Fruit fly (Drosophila melanogaster): ENCODE data around the gene CG6026.

CG6026 gene

DNA sequence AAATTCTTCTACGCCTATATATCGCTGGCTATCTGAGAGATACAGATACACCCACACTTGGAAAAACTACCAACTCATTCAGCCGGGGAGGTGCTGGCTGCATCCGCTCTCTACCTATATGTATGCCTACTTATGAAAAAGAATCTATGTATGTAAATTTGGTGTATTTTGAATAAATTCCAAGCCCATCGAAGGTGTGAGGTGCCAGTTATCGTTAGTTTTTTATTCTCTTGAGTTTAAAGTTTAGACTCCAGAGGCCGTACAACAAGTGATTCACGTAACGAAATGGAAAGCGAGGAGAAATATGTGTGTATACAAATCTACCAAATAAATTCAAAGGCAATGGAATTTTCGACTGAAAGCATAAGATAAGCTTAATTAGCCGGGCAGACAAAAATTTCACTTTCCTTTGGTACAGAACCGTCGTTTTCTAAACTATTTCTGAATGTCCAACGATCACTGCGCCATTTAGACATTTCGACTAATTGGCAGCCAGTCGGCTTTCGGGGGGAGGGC is 58.5 kb downstream of the CG6026 start (continued):
- TF ChIP-seq gfzf (GFP tag; optimal IDR thresholded peaks at IDR 0.05) (no peak), z (GFP tag; IDR thresholded peaks at IDR 0.05) (no peak), trem (tag; optimal IDR thresholded peaks at IDR 0.05) (no peak), eve (GFP tag; optimal IDR thresholded peaks at IDR 0.05) (peak in 1 of 2 experiments; percentile 72), CG11504 (tag; optimal IDR thresholded peaks at IDR 0.05) (no peak), ewg (GFP tag; optimal IDR thresholded peaks at IDR 0.05) (no peak), psq (GFP tag; optimal IDR thresholded peaks at IDR 0.05) (no peak), shn (GFP tag; optimal IDR thresholded peaks at IDR 0.05) (no peak), CG7963 (GFP tag; IDR thresholded peaks at IDR 0.05; ENCODE audit: partially characterized antibody) (no peak), CG10654 (GFP tag; optimal IDR thresholded peaks at IDR 0.05) (no peak), CG11398 (GFP tag; optimal IDR thresholded peaks at IDR 0.05) (no peak), fru (optimal IDR thresholded peaks at IDR 0.05) (no peak), Deaf1 (tag; optimal IDR thresholded peaks at IDR 0.05) (no peak), odd (GFP tag; optimal IDR thresholded peaks at IDR 0.05) (no peak), CG18619 (GFP tag; optimal IDR thresholded peaks at IDR 0.05) (no peak), jumu (GFP tag; optimal IDR thresholded peaks at IDR 0.05) (no peak), slou (GFP tag; optimal IDR thresholded peaks at IDR 0.05) (no peak), tio (GFP tag; optimal IDR thresholded peaks at IDR 0.05) (no peak), CG12155 (GFP tag; optimal IDR thresholded peaks at IDR 0.05) (no peak), klu (GFP tag; IDR thresholded peaks at IDR 0.05) (no peak), vfl (GFP tag; optimal IDR thresholded peaks at IDR 0.05) (no peak), CG12769 (tag; optimal IDR thresholded peaks at IDR 0.05) (peak; percentile 13), kni (GFP tag; optimal IDR thresholded peaks at IDR 0.05) (peak; percentile 83), ssp (GFP tag; IDR thresholded peaks at IDR 0.05) (no peak), abd-A (tag; optimal IDR thresholded peaks at IDR 0.05) (peak; percentile 38), vvl (GFP tag; IDR thresholded peaks at IDR 0.05) (peak; percentile 55; the same call in 1 of the 2 replicates), cg (GFP tag; optimal IDR thresholded peaks at IDR 0.05) (peak; percentile 42), dmrt99B (tag; optimal IDR thresholded peaks at IDR 0.05) (no peak), NC2β (GFP tag; optimal IDR thresholded peaks at IDR 0.05) (no peak), btn (GFP tag; optimal IDR thresholded peaks at IDR 0.05) (no peak), CG10979 (tag; optimal IDR thresholded peaks at IDR 0.05) (no peak), CG14441 (GFP tag; IDR thresholded peaks at IDR 0.05) (no peak), CG2120 (GFP tag; optimal IDR thresholded peaks at IDR 0.05) (no peak), oc (tag; optimal IDR thresholded peaks at IDR 0.05) (no peak), gro (GFP tag; optimal IDR thresholded peaks at IDR 0.05) (no peak), CG4617 (GFP tag; optimal IDR thresholded peaks at IDR 0.05; ENCODE audit: borderline replicate concordance) (no peak), sens (GFP tag) (peak; percentile 48), Pdp1 (GFP tag; optimal IDR thresholded peaks at IDR 0.05) (peak in 1 of 2 experiments; percentile 40), Oli (tag; optimal IDR thresholded peaks at IDR 0.05) (no peak), Nf-YC (tag; optimal IDR thresholded peaks at IDR 0.05) (no peak), Dref (GFP tag; IDR thresholded peaks at IDR 0.05) (no peak), fd3F (GFP tag; optimal IDR thresholded peaks at IDR 0.05) (no peak), chn (GFP tag; optimal IDR thresholded peaks at IDR 0.05) (no peak), HLH54F (GFP tag; optimal IDR thresholded peaks at IDR 0.05) (no peak), tx (GFP tag; optimal IDR thresholded peaks at IDR 0.05) (no peak), tll (GFP tag; optimal IDR thresholded peaks at IDR 0.05) (no peak), Dp (GFP tag; optimal IDR thresholded peaks at IDR 0.05) (no peak), gcm2 (GFP tag; optimal IDR thresholded peaks at IDR 0.05) (no peak), GATAe (GFP tag; conservative IDR thresholded peaks at IDR 0.05) (no peak), CG12104 (GFP tag; optimal IDR thresholded peaks at IDR 0.05) (no peak), Opbp (GFP tag; IDR thresholded peaks at IDR 0.05; ENCODE audit: partially characterized antibody) (no peak), CG11696 (GFP tag; IDR thresholded peaks at IDR 0.05) (no peak)
